Worm (Caenorhabditis elegans): ENCODE measurements around the gene sra-6.

DNA sequence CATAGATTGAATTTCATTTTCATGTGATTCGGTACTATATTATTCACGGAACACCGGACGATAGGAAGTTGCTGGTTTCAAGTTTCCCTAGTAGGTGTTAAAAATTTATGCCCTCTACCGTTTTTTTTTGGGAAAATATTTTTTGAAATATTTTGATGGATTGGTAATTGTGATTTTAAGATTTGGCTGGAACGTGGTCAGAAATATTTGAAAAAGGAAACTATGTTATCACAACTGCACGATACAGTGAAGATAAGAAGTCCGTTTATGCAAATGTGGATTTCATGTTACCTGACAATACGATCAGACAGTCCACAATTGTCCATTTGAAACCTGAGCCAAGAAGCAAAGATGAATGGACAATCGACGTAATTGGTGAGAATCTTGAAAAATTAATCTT is 27.6 kb downstream of the sra-6 start, which contains the start of gene AH6.17:
- TF ChIP-seq ces-1 (GFP tag; optimal IDR thresholded peaks at IDR 0.05), result no peak
- no peak for TF ChIP-seq unc-62 (GFP tag; optimal IDR thresholded peaks at IDR 0.05)
- TF ChIP-seq lin-13 (tag; optimal IDR thresholded peaks at IDR 0.05), result no peak
